Fruit fly (Drosophila melanogaster): ENCODE data around the gene PolG1.

PolG1 gene

dm6 chr2L:13813156-13813555 lies 14.4 kb downstream of the PolG1 start, which contains the start of gene CG16888:
CG16888 (minus strand) TSS chr2L:13813256.
- TF ChIP-seq h (optimal IDR thresholded peaks at IDR 0.05) (no peak), psq (optimal IDR thresholded peaks at IDR 0.05) (no peak), Myc (optimal IDR thresholded peaks at IDR 0.05) (no peak), ttk (optimal IDR thresholded peaks at IDR 0.05) (no peak), Sin3A (optimal IDR thresholded peaks at IDR 0.05) (no peak), insv (optimal IDR thresholded peaks at IDR 0.05) (no peak)

- TF ChIP-seq Myc (optimal IDR thresholded peaks at IDR 0.05) (no peak), h (optimal IDR thresholded peaks at IDR 0.05) (no peak), Sin3A (optimal IDR thresholded peaks at IDR 0.05) (no peak), ttk (optimal IDR thresholded peaks at IDR 0.05) (no peak), insv (optimal IDR thresholded peaks at IDR 0.05) (no peak), psq (optimal IDR thresholded peaks at IDR 0.05) (no peak)
Measured at dm6 chr2L:13811323-13811722, 16.2 kb downstream of the PolG1 start, which contains the start of the genes Adat1 and CG16865. Adat1 (minus strand) TSS chr2L:13811474. CG16865 (plus strand) TSS chr2L:13811522.

- no peak for TF ChIP-seq insv (optimal IDR thresholded peaks at IDR 0.05)
- no peak for TF ChIP-seq h (optimal IDR thresholded peaks at IDR 0.05)
- TF ChIP-seq psq (optimal IDR thresholded peaks at IDR 0.05), result no peak
- no peak for TF ChIP-seq Sin3A (optimal IDR thresholded peaks at IDR 0.05)
- TF ChIP-seq ttk (optimal IDR thresholded peaks at IDR 0.05), result no peak
- TF ChIP-seq Myc (optimal IDR thresholded peaks at IDR 0.05), result no peak
Measured at dm6 chr2L:13807959-13808358, 19.6 kb downstream of the PolG1 start.

DNA sequence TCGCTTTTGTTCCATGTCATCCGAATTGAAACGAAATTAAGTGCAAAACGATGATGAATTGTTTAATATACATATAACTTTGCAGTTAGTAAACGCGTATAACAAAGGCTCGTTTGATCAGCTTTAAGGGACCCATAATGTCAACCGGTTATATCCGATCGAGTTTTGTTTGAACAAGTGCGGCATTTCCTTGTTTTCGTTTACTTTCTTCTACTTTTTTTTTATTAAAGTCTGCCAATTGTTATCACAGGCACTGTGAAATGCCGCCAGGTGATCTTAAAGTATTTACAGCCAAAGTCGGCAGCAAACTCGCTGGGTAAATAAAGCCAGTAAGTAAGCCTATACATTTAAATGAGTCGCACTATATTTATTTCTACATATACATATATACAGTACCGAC lies 20.5 kb downstream of the PolG1 start:
- no peak for TF ChIP-seq Sin3A (optimal IDR thresholded peaks at IDR 0.05)
- no peak for TF ChIP-seq h (optimal IDR thresholded peaks at IDR 0.05)

DNA sequence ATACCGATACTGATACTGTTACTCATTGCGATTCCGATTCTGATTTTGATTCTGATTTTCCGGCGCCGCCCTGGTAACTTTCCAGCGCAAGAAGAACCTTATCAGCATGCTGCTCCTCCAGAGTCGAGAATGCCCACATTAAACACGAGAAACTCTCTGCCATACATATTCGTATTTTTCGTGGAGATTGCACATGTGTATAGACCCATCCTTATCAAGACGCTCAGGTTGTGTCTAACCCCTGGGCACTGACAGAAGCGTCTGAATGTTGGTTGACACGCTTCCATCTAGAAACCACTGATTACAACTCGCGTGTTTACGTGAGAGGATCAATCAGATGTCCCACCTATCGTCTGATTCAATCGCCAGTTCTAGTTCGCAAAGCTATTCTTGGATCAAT lies 22.4 kb downstream of the PolG1 start:
- no peak for TF ChIP-seq Myc (optimal IDR thresholded peaks at IDR 0.05)
- no peak for TF ChIP-seq ttk (optimal IDR thresholded peaks at IDR 0.05)
- TF ChIP-seq psq (optimal IDR thresholded peaks at IDR 0.05), result no peak

- TF ChIP-seq insv (optimal IDR thresholded peaks at IDR 0.05), result no peak
- TF ChIP-seq ttk (optimal IDR thresholded peaks at IDR 0.05), result no peak
- no peak for TF ChIP-seq Sin3A (optimal IDR thresholded peaks at IDR 0.05)
- no peak for TF ChIP-seq Myc (optimal IDR thresholded peaks at IDR 0.05)
- no peak for TF ChIP-seq h (optimal IDR thresholded peaks at IDR 0.05)
- TF ChIP-seq psq (optimal IDR thresholded peaks at IDR 0.05), result no peak
Measured at dm6 chr2L:13804561-13805067, 23.0 kb downstream of the PolG1 start.

dm6 chr2L:13803805-13804560 lies 23.6 kb downstream of the PolG1 start:
- TF ChIP-seq ttk (optimal IDR thresholded peaks at IDR 0.05) (no peak), h (optimal IDR thresholded peaks at IDR 0.05) (no peak), Myc (optimal IDR thresholded peaks at IDR 0.05) (no peak), Sin3A (optimal IDR thresholded peaks at IDR 0.05) (no peak)

dm6 chr2L:13803032-13803661 lies 24.4 kb downstream of the PolG1 start, which contains the start of gene CAH1:
CAH1 (plus strand) TSS chr2L:13803626.
- TF ChIP-seq h (optimal IDR thresholded peaks at IDR 0.05), result no peak
- no peak for TF ChIP-seq insv (optimal IDR thresholded peaks at IDR 0.05)
- TF ChIP-seq ttk (optimal IDR thresholded peaks at IDR 0.05), result no peak
- no peak for TF ChIP-seq psq (optimal IDR thresholded peaks at IDR 0.05)
- no peak for TF ChIP-seq Myc (optimal IDR thresholded peaks at IDR 0.05)
- TF ChIP-seq Sin3A (optimal IDR thresholded peaks at IDR 0.05), result no peak

DNA sequence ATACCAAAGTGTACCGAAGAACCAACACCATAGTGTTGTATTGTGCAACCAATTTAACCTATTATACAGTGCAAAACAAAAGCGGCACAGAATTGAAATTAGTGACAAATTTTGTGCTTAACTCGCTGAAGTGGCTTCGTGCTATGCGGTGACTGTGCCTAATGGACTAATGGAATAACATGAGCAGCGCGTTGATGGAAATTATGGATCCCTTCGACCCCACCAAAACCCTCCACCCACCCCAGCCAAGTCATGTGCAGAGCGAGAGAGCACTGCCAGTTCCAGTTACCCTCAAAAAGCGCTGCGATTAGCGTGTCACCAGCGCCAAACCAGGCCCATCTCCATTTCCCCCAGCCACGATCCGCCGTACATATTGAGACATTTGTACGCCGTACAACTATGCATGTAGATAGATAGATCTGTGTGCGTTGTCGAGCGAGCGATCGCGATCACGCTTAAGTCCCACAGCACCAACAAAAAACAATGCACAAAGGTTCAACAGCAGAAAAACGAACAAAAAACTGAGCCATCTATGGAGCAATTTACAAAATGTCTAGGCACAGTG lies 25.4 kb downstream of the PolG1 start:
- TF ChIP-seq h (optimal IDR thresholded peaks at IDR 0.05) (no peak), psq (optimal IDR thresholded peaks at IDR 0.05) (no peak), Sin3A (optimal IDR thresholded peaks at IDR 0.05) (no peak), ttk (optimal IDR thresholded peaks at IDR 0.05) (no peak), Myc (optimal IDR thresholded peaks at IDR 0.05) (no peak), insv (optimal IDR thresholded peaks at IDR 0.05) (no peak)

- no peak for TF ChIP-seq insv (optimal IDR thresholded peaks at IDR 0.05)
- TF ChIP-seq psq (optimal IDR thresholded peaks at IDR 0.05), result no peak
- no peak for TF ChIP-seq h (optimal IDR thresholded peaks at IDR 0.05)
- no peak for TF ChIP-seq ttk (optimal IDR thresholded peaks at IDR 0.05)
- no peak for TF ChIP-seq Sin3A (optimal IDR thresholded peaks at IDR 0.05)
- TF ChIP-seq Myc (optimal IDR thresholded peaks at IDR 0.05), result no peak
Measured at dm6 chr2L:13801166-13801565, 26.4 kb downstream of the PolG1 start.

DNA sequence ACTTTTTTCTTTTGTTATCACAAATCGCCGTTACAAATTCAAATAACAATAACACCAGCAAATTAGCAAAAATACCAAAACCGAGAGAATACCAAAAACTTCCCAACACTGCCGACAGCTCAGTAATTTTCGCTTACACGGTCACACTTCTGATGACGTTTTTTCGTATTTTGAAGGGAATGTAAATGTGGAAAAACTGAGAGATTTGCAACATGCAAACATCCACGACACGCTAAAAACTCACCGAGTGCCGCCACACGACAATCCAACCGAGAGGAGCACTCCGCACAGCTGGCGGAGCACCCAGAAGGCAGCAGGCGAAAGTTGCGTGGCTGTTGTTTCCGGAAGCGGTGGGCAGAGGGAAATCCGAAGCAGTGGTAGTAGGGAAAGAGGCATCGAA lies 34.2 kb downstream of the PolG1 start, which contains the start of gene Sec71:
Gene Sec71, plus strand, starts transcription at position 117 of the 400 bp plus-strand sequence.
- TF ChIP-seq insv (optimal IDR thresholded peaks at IDR 0.05) (no peak), psq (optimal IDR thresholded peaks at IDR 0.05) (no peak), ttk (optimal IDR thresholded peaks at IDR 0.05) (no peak), h (optimal IDR thresholded peaks at IDR 0.05) (no peak), Myc (optimal IDR thresholded peaks at IDR 0.05) (no peak), Sin3A (optimal IDR thresholded peaks at IDR 0.05) (no peak)

DNA sequence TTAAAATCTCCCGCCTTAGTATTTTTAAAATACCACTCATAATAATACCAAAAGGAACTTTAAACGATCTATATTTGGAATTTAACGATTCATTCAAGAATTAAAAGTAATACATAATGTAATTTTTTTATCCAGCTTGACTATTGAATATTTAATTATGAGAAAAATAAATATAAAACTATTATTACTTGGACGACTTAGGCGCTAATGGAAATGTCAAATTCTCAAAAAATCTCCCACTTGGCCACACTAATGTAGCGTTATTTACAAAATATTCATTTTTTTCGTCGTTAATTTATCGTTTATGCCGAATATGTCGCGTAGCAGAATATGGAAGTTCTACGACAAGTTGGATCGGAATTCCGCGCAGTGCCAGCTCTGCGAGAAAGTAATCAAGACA lies 36.9 kb downstream of the PolG1 start, which contains the start of gene CG16863:
Gene CG16863, plus strand, starts transcription at position 245 of the 400 bp plus-strand sequence.
- no peak for TF ChIP-seq psq (optimal IDR thresholded peaks at IDR 0.05)
- TF ChIP-seq Sin3A (optimal IDR thresholded peaks at IDR 0.05), result no peak
- TF ChIP-seq Myc (optimal IDR thresholded peaks at IDR 0.05), result no peak
- no peak for TF ChIP-seq insv (optimal IDR thresholded peaks at IDR 0.05)
- TF ChIP-seq h (optimal IDR thresholded peaks at IDR 0.05), result no peak
- no peak for TF ChIP-seq ttk (optimal IDR thresholded peaks at IDR 0.05)

Measured in Kc167 (cell line).